Worm (Caenorhabditis elegans): ENCODE measurements around the gene srd-19.

ce11 chrV:13411225-13411991 lies 17.2 kb downstream of the srd-19 start:
- no peak for TF ChIP-seq unc-39 (tag; optimal IDR thresholded peaks at IDR 0.05)
- TF ChIP-seq pha-4 (tag; optimal IDR thresholded peaks at IDR 0.05): no peak
- no peak for TF ChIP-seq nhr-12 (tag; optimal IDR thresholded peaks at IDR 0.05)
- no peak for TF ChIP-seq sptf-1 (tag; optimal IDR thresholded peaks at IDR 0.05)
- no peak for TF ChIP-seq nhr-237 (tag; optimal IDR thresholded peaks at IDR 0.05)
- no peak for TF ChIP-seq elt-3 (tag; optimal IDR thresholded peaks at IDR 0.05)
- TF ChIP-seq nhr-76 (tag; optimal IDR thresholded peaks at IDR 0.05): no peak
